Worm (Caenorhabditis elegans): ENCODE data around the gene hpo-26.

Gene hpo-26

DNA sequence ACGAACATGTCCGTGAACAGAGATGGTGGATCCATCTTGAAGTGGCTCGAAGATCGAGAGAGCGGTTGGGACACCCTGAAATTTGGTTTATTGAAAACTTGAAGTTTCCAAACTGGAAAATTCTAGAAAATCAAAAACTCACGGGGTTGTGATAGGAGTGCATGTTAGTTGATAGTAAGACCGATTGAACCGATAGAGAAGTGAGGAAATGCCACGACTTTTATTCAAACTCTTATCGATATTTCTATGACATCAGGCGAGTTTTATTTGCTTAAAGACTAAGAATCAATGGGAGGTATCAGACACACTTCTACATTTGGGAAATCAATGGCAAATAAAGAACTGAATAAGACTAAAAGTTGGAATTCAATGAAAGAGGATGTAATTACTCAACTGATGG is 44.0 kb downstream of the hpo-26 start, which contains the start of gene lec-10 (continued):
- no peak for TF ChIP-seq unc-62 (GFP tag; optimal IDR thresholded peaks at IDR 0.05 in 1 of 2)
- TF ChIP-seq unc-62 (tag; optimal IDR thresholded peaks at IDR 0.05): no peak
- no peak for TF ChIP-seq lin-39 (tag; optimal IDR thresholded peaks at IDR 0.05)
- no peak for TF ChIP-seq daf-12 (tag; optimal IDR thresholded peaks at IDR 0.05)
- TF ChIP-seq F44E2.7 (GFP tag; IDR thresholded peaks at IDR 0.05): no peak
- no peak for TF ChIP-seq lim-7 (GFP tag; IDR thresholded peaks at IDR 0.05)
- no peak for TF ChIP-seq mxl-3 (GFP tag; optimal IDR thresholded peaks at IDR 0.05)
- TF ChIP-seq lin-1 (GFP tag; IDR thresholded peaks at IDR 0.05): no peak
- no peak for TF ChIP-seq set-16 (GFP tag; IDR thresholded peaks at IDR 0.05)
- no peak for TF ChIP-seq ceh-20 (GFP tag; IDR thresholded peaks at IDR 0.05)
- no peak for TF ChIP-seq unc-130 (GFP tag; optimal IDR thresholded peaks at IDR 0.05)
- no peak for TF ChIP-seq fkh-10 (GFP tag; optimal IDR thresholded peaks at IDR 0.05)
- peak; percentile 6 for TF ChIP-seq lin-13 (GFP tag; optimal IDR thresholded peaks at IDR 0.05)
- no peak for TF ChIP-seq saeg-2 (GFP tag; IDR thresholded peaks at IDR 0.05)
- TF ChIP-seq rbr-2 (tag; optimal IDR thresholded peaks at IDR 0.05): no peak
- no peak for TF ChIP-seq ceh-32 (tag; optimal IDR thresholded peaks at IDR 0.05; ENCODE audit: poor library complexity)
- no peak for TF ChIP-seq F37D6.2 (tag; optimal IDR thresholded peaks at IDR 0.05)
- no peak for TF ChIP-seq arid-1 (GFP tag; conservative IDR thresholded peaks at IDR 0.05)
- no peak for TF ChIP-seq T20F7.1 (GFP tag; optimal IDR thresholded peaks at IDR 0.05)
- no peak for TF ChIP-seq mxl-2 (GFP tag; conservative IDR thresholded peaks at IDR 0.05)
- TF ChIP-seq lin-15B (tag; optimal IDR thresholded peaks at IDR 0.05): no peak
- no peak for TF ChIP-seq attf-4 (tag; optimal IDR thresholded peaks at IDR 0.05)
- TF ChIP-seq dve-1 (tag; optimal IDR thresholded peaks at IDR 0.05; ENCODE audit: insufficient read depth): peak; percentile 89
- no peak for TF ChIP-seq dmd-8 (GFP tag; IDR thresholded peaks at IDR 0.05)
- no peak for TF ChIP-seq daf-16 (GFP tag; optimal IDR thresholded peaks at IDR 0.05)
- peak; percentile 62 for TF ChIP-seq daf-16 (tag; optimal IDR thresholded peaks at IDR 0.05)
- TF ChIP-seq hlh-11 (tag; optimal IDR thresholded peaks at IDR 0.05): peak; percentile 65
- peak; percentile 55 for TF ChIP-seq mep-1 (tag; optimal IDR thresholded peaks at IDR 0.05)
- peak; percentile 80 for TF ChIP-seq nhr-28 (tag; optimal IDR thresholded peaks at IDR 0.05)
- no peak for TF ChIP-seq mes-2 (tag; optimal IDR thresholded peaks at IDR 0.05; ENCODE audit: poor library complexity, severe bottlenecking)
- TF ChIP-seq egl-27 (tag; optimal IDR thresholded peaks at IDR 0.05): no peak
- no peak for TF ChIP-seq Y105C5A.15 (GFP tag; IDR thresholded peaks at IDR 0.05)
- TF ChIP-seq fos-1 (tag; optimal IDR thresholded peaks at IDR 0.05): no peak
- no peak; the same call in 1 of the 2 replicates for TF ChIP-seq lin-38 (GFP tag; IDR thresholded peaks at IDR 0.05)
- TF ChIP-seq snpc-1.2 (GFP tag; IDR thresholded peaks at IDR 0.05): no peak
- no peak for TF ChIP-seq nhr-10 (tag; optimal IDR thresholded peaks at IDR 0.05)
- TF ChIP-seq hmg-1.1 (GFP tag; IDR thresholded peaks at IDR 0.05): no peak
- TF ChIP-seq cey-2 (tag; optimal IDR thresholded peaks at IDR 0.05; ENCODE audit: borderline replicate concordance, insufficient read depth): no peak
- no peak for TF ChIP-seq ceh-44 (GFP tag; IDR thresholded peaks at IDR 0.05)

- TF ChIP-seq nhr-76 (tag; optimal IDR thresholded peaks at IDR 0.05) (no peak), lin-38 (GFP tag; IDR thresholded peaks at IDR 0.05) (peak; percentile 19; the same call in 1 of the 2 replicates), ceh-20 (GFP tag; IDR thresholded peaks at IDR 0.05) (no peak), mdl-1 (tag; optimal IDR thresholded peaks at IDR 0.05) (no peak), rbr-2 (tag; optimal IDR thresholded peaks at IDR 0.05) (no peak), skn-1 (tag; optimal IDR thresholded peaks at IDR 0.05) (no peak), nhr-10 (tag; optimal IDR thresholded peaks at IDR 0.05) (peak; percentile 9), daf-16 (GFP tag; optimal IDR thresholded peaks at IDR 0.05) (peak in 1 of 2 experiments; percentile 11), daf-16 (tag; optimal IDR thresholded peaks at IDR 0.05) (peak; percentile 34), fos-1 (tag; optimal IDR thresholded peaks at IDR 0.05) (no peak), unc-130 (GFP tag; optimal IDR thresholded peaks at IDR 0.05) (no peak), ceh-28 (tag; optimal IDR thresholded peaks at IDR 0.05) (no peak), nhr-102 (tag; optimal IDR thresholded peaks at IDR 0.05) (peak; percentile 27), T20F7.1 (GFP tag; optimal IDR thresholded peaks at IDR 0.05) (peak; percentile 22), hlh-11 (tag; optimal IDR thresholded peaks at IDR 0.05) (peak; percentile 14), duxl-1 (tag; optimal IDR thresholded peaks at IDR 0.05; ENCODE audit: poor library complexity) (no peak), mes-2 (tag; optimal IDR thresholded peaks at IDR 0.05; ENCODE audit: poor library complexity, severe bottlenecking) (no peak), Y48G9A.11 (GFP tag; IDR thresholded peaks at IDR 0.05) (no peak), Y105C5A.15 (GFP tag; IDR thresholded peaks at IDR 0.05) (no peak), dmd-9 (GFP tag; IDR thresholded peaks at IDR 0.05) (no peak), snpc-4 (tag; optimal IDR thresholded peaks at IDR 0.05) (no peak), madf-9 (GFP tag; conservative IDR thresholded peaks at IDR 0.05) (no peak), pha-4 (GFP tag; IDR thresholded peaks at IDR 0.05) (peak; percentile 40; the same call in 1 of the 2 replicates), pha-4 (tag; optimal IDR thresholded peaks at IDR 0.05) (no peak)
Measured at ce11 chrV:6487878-6488277, 45.0 kb downstream of the hpo-26 start.
